Fruit fly (Drosophila melanogaster) whole organism, pupa: ENCODE measurements around the gene Tgi.

Experiments used
- CG14655 ChIP-seq: fragments of 200-800 bp; sonication (Bioruptor generic); optimal IDR thresholded peaks from 3 replicates; lab custom pipeline; 2017; ENCODE audit warnings: mild to moderate bottlenecking, missing biosample characterization, missing genetic modification reagents, missing genetic modification characterization
- CG17806 ChIP-seq: fragments of 200-800 bp; sonication (Bioruptor generic); optimal IDR thresholded peaks from 2 replicates; lab custom pipeline; 2018; ENCODE audit warnings: missing biosample characterization, mild to moderate bottlenecking, missing genetic modification characterization, moderate library complexity
- CG9948 ChIP-seq: fragments of 200-800 bp; sonication (Bioruptor generic); optimal IDR thresholded peaks from 2 replicates; lab custom pipeline; 2018; ENCODE audit warnings: missing biosample characterization, mild to moderate bottlenecking, missing genetic modification characterization, moderate library complexity
- D1 ChIP-seq: fragments of 200-800 bp; sonication (Bioruptor generic); optimal IDR thresholded peaks from 2 replicates; lab custom pipeline; 2018; ENCODE audit warnings: missing biosample characterization, mild to moderate bottlenecking, missing genetic modification characterization, moderate library complexity
- Pif1B ChIP-seq: fragments of 200-800 bp; sonication (Bioruptor generic); optimal IDR thresholded peaks from 3 replicates; lab custom pipeline; 2016; ENCODE audit warnings: missing biosample characterization, missing genetic modification characterization

DNA sequence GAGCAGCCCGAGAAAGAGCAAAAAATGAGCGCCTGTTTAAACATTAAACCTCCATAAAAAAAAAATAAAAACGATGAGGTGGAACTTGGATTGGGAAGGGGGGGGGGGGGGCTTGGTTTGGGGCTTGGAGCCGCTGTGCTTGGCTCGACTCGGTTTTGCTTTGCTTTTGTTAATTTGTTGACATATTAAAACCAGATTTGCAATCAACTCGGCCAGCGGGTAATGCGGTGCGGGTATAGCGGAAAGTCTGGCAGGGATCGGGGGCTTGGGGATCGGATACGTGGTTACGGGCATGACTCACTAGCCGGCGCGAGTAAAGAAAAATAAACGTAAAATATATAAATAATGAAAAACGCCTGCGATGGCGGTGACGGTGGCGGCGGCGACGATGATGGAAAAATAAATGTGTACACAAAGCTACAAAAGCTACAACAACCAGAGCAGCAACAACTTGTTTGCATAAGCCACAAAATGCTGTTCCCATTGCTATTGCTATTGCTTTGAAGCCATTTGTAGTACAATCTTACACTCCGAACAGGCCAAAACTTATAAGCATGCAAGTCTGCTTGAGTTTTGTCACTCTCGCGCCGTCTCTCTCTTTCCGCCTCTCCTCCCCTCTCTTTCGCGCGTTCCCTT is 11.2 kb downstream of the Tgi start:
- TF ChIP-seq CG17806 (tag; lab: Kevin White, UChicago): peak; percentile 1
- TF ChIP-seq CG14655 (GFP tag; lab: Kevin White, UChicago): peak; percentile 26
- TF ChIP-seq D1 (tag; lab: Kevin White, UChicago): no peak
- TF ChIP-seq CG9948 (tag; lab: Kevin White, UChicago): peak; percentile 28
- TF ChIP-seq Pif1B: peak; percentile 9
